Fruit fly (Drosophila melanogaster): ENCODE results near the gene Cyp304a1.

DNA sequence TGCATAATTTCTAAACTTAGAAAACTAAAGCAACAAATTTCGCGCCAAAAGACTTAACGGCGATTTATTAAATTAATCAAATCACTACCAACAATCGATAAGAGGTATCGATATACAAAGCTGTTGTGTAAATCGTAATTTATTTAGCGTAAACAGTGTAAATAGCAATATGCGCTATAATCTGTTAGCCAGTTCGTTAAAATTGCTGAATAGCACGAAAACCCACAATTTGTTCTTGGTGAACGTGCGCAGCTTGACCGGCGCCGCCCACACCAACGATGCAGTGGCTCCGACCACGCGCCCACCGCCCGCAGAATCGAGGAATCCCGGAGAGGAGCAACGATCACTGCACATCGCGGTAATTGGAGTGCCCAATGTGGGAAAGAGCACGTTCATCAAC, 31.9 kb downstream of the Cyp304a1 start, which contains the start of gene CG7488:
- TF ChIP-seq psq (optimal IDR thresholded peaks at IDR 0.05) = no peak
- no peak for TF ChIP-seq Myc (optimal IDR thresholded peaks at IDR 0.05)
- no peak for TF ChIP-seq h (optimal IDR thresholded peaks at IDR 0.05)
- no peak for TF ChIP-seq insv (optimal IDR thresholded peaks at IDR 0.05)
- no peak for TF ChIP-seq Sin3A (optimal IDR thresholded peaks at IDR 0.05)
